Worm (Caenorhabditis elegans): ENCODE measurements around the gene lgc-1.

Gene lgc-1

DNA sequence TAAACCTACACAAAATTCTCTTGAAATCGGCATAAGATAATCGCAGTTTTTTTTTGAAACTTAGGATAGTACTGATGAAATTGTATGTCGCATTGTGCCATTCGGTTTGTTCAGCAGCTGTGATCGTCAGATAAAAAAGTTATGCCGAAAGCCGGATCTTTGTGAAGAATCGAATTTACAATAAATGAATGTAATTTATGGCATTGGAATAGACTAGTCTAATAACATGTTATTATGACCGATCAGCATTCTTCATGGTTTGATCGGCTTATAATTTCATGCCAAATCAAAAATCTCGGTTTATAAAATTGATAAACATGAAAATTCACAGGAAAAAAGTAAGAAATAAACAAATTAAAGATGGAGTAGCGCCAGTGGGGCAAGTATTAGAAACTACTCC is 22.3 kb upstream of the lgc-1 start, which contains the start of gene srw-134:
Gene srw-134 (minus strand): TSS at position 101 of the 400 bp plus-strand sequence.
- no peak for TF ChIP-seq elt-1 (tag; optimal IDR thresholded peaks at IDR 0.05; ENCODE audit: borderline replicate concordance, insufficient read depth)
- no peak for TF ChIP-seq ceh-43 (GFP tag; optimal IDR thresholded peaks at IDR 0.05)
- TF ChIP-seq ceh-83 (GFP tag; optimal IDR thresholded peaks at IDR 0.05): no peak
- no peak for TF ChIP-seq snpc-4 (tag; optimal IDR thresholded peaks at IDR 0.05)
- no peak for TF ChIP-seq nhr-12 (tag; optimal IDR thresholded peaks at IDR 0.05)
- no peak for TF ChIP-seq bed-3 (GFP tag; optimal IDR thresholded peaks at IDR 0.05)
- TF ChIP-seq ztf-11 (tag; optimal IDR thresholded peaks at IDR 0.05): no peak
- TF ChIP-seq mep-1 (tag; optimal IDR thresholded peaks at IDR 0.05): no peak
- TF ChIP-seq tbx-8 (GFP tag; optimal IDR thresholded peaks at IDR 0.05): no peak
- TF ChIP-seq nhr-76 (tag; optimal IDR thresholded peaks at IDR 0.05): no peak
- TF ChIP-seq blmp-1 (tag; optimal IDR thresholded peaks at IDR 0.05): no peak

DNA sequence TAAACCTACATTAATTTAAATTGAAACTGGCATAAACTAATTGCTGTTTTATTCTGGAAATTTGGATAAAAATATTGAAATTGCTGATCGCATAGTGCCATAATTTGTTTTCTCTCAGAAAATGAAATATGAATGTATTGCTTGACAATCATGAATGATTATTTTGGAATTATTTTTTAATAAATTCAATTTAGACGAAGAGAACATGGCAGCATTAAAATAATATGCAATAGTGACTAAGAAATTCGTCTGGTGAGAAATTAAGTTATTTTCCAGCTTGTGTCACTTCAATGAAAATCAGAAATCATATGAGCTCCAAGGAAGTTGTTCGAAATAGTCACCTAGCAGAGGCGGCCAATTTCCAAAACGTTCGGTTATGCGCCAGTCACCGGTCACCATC is 20.2 kb upstream of the lgc-1 start, which contains the start of gene srw-133:
Gene srw-133 (minus strand): TSS at position 101 of the 400 bp plus-strand sequence.
- TF ChIP-seq flh-1 (GFP tag; optimal IDR thresholded peaks at IDR 0.05) (no peak), zip-8 (tag; optimal IDR thresholded peaks at IDR 0.05) (no peak), lin-13 (tag; optimal IDR thresholded peaks at IDR 0.05) (no peak), blmp-1 (tag; optimal IDR thresholded peaks at IDR 0.05) (no peak), nhr-28 (tag; optimal IDR thresholded peaks at IDR 0.05) (no peak), lsy-2 (tag; optimal IDR thresholded peaks at IDR 0.05) (no peak), unc-120 (tag; optimal IDR thresholded peaks at IDR 0.05; ENCODE audit: poor library complexity, severe bottlenecking) (no peak), unc-62 (GFP tag; optimal IDR thresholded peaks at IDR 0.05) (no peak), nhr-2 (tag; optimal IDR thresholded peaks at IDR 0.05) (no peak), snpc-4 (tag; optimal IDR thresholded peaks at IDR 0.05) (no peak), elt-1 (tag; optimal IDR thresholded peaks at IDR 0.05; ENCODE audit: borderline replicate concordance, insufficient read depth) (no peak), ceh-43 (GFP tag; optimal IDR thresholded peaks at IDR 0.05) (no peak), lin-32 (GFP tag; optimal IDR thresholded peaks at IDR 0.05) (no peak), bed-3 (GFP tag; optimal IDR thresholded peaks at IDR 0.05) (no peak), sem-2 (GFP tag; optimal IDR thresholded peaks at IDR 0.05) (no peak), ceh-83 (GFP tag; optimal IDR thresholded peaks at IDR 0.05) (no peak)

DNA sequence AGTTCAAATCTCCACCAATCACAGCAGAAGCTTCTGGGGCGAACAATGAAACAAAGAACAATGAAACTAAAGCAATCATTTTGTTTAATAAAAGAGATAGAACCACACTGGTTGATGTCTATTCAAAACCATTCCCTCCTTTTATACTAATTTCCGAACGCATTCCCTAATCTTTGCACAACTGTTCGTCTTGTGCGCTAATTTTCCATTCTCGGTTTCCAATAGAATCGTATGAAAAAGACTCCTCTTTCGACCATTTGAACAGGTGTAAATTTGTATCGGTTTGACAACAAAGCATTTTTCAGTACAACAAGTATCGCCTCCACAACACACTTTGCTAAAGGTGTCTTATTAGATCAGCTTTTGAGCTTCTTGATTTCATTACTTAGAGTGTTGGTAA is 18.8 kb upstream of the lgc-1 start, which contains the start of gene T05B4.8:
Gene T05B4.8 (minus strand): TSS at position 101 of the 400 bp plus-strand sequence.
- TF ChIP-seq mab-5 (tag; optimal IDR thresholded peaks at IDR 0.05): no peak
- no peak for TF ChIP-seq elt-1 (tag; optimal IDR thresholded peaks at IDR 0.05; ENCODE audit: borderline replicate concordance, insufficient read depth)
- TF ChIP-seq cnd-1 (tag; optimal IDR thresholded peaks at IDR 0.05): no peak
- TF ChIP-seq lin-32 (GFP tag; optimal IDR thresholded peaks at IDR 0.05): no peak
- no peak for TF ChIP-seq zip-8 (tag; optimal IDR thresholded peaks at IDR 0.05)

DNA sequence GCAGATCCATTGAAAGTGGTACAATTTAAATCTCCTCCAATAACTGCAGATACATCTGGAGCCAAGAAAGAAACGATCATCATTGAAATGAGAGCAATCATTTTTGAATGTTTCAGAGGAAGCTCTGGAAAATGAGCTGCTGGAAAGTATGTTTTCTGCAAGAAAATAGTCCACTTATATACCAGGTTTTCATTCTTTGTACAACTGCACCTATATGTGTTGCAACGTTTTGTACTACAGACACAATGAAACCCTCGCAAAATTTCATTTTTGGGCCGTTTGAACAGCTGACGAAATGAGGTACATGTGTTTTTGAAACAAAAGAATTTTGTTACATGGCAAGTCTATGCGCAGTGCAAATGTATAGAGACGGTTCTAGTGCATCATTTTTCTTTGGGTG is 16.5 kb upstream of the lgc-1 start, which contains the start of gene T05B4.9:
Gene T05B4.9 (minus strand): TSS at position 101 of the 400 bp plus-strand sequence.
- TF ChIP-seq mls-2 (tag; optimal IDR thresholded peaks at IDR 0.05) (no peak), unc-62 (GFP tag; optimal IDR thresholded peaks at IDR 0.05) (no peak), nhr-237 (tag; optimal IDR thresholded peaks at IDR 0.05) (no peak), sem-2 (GFP tag; optimal IDR thresholded peaks at IDR 0.05) (no peak), bed-3 (GFP tag; optimal IDR thresholded peaks at IDR 0.05) (no peak), lin-13 (tag; optimal IDR thresholded peaks at IDR 0.05) (no peak), drap-1 (GFP tag; optimal IDR thresholded peaks at IDR 0.05) (no peak), zip-8 (tag; optimal IDR thresholded peaks at IDR 0.05) (no peak), blmp-1 (tag; optimal IDR thresholded peaks at IDR 0.05) (no peak), M03D4.4 (tag; optimal IDR thresholded peaks at IDR 0.05) (no peak), nhr-2 (tag; optimal IDR thresholded peaks at IDR 0.05) (no peak), snpc-4 (tag; optimal IDR thresholded peaks at IDR 0.05) (no peak), elt-3 (tag; optimal IDR thresholded peaks at IDR 0.05) (no peak), hlh-1 (tag; optimal IDR thresholded peaks at IDR 0.05) (no peak), tbx-8 (GFP tag; optimal IDR thresholded peaks at IDR 0.05) (no peak), elt-1 (tag; optimal IDR thresholded peaks at IDR 0.05; ENCODE audit: borderline replicate concordance, insufficient read depth) (no peak), nhr-12 (tag; optimal IDR thresholded peaks at IDR 0.05) (no peak)

DNA sequence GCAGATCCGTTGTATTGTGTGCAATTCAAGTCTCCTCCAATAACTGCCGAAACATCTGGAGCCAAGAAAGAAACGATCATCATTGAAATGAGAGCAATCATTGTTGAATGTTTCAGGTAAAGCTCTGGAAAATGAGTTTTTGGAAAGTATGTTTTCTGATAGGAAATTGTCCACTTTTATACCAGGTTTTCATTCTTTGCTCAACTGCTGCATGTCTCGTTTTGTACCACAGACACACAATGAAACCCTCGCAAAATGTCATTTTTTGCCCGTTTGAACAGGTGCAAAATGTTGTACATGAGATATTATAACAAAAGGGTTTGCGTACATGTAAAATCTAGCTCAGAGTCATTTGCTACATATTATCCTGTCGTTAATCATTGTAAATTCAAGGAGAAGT is 14.2 kb upstream of the lgc-1 start, which contains the start of gene T05B4.10:
Gene T05B4.10 (minus strand): TSS at position 101 of the 400 bp plus-strand sequence.
- no peak for TF ChIP-seq sem-2 (GFP tag; optimal IDR thresholded peaks at IDR 0.05)
- TF ChIP-seq ces-1 (GFP tag; optimal IDR thresholded peaks at IDR 0.05): no peak
- TF ChIP-seq nhr-76 (tag; optimal IDR thresholded peaks at IDR 0.05): no peak
- TF ChIP-seq flh-1 (GFP tag; optimal IDR thresholded peaks at IDR 0.05): no peak
- TF ChIP-seq lin-32 (GFP tag; optimal IDR thresholded peaks at IDR 0.05): no peak
- no peak for TF ChIP-seq ztf-11 (tag; optimal IDR thresholded peaks at IDR 0.05)
- TF ChIP-seq snpc-4 (tag; optimal IDR thresholded peaks at IDR 0.05): no peak
- no peak for TF ChIP-seq ceh-39 (tag; optimal IDR thresholded peaks at IDR 0.05)
- no peak for TF ChIP-seq ceh-43 (GFP tag; optimal IDR thresholded peaks at IDR 0.05)
- TF ChIP-seq unc-62 (GFP tag; optimal IDR thresholded peaks at IDR 0.05): no peak
- no peak for TF ChIP-seq ham-2 (GFP tag; optimal IDR thresholded peaks at IDR 0.05)
- TF ChIP-seq hlh-1 (tag; optimal IDR thresholded peaks at IDR 0.05): no peak
- TF ChIP-seq nhr-12 (tag; optimal IDR thresholded peaks at IDR 0.05): no peak
- no peak for TF ChIP-seq mep-1 (tag; optimal IDR thresholded peaks at IDR 0.05)
- TF ChIP-seq drap-1 (GFP tag; optimal IDR thresholded peaks at IDR 0.05): no peak
- no peak for TF ChIP-seq nhr-2 (tag; optimal IDR thresholded peaks at IDR 0.05)
- TF ChIP-seq elt-3 (tag; optimal IDR thresholded peaks at IDR 0.05): no peak
- no peak for TF ChIP-seq tbx-8 (GFP tag; optimal IDR thresholded peaks at IDR 0.05)
- no peak for TF ChIP-seq pha-4 (tag; optimal IDR thresholded peaks at IDR 0.05)

Measured in whole organism, mixed stage, embryonic.